Fruit fly (Drosophila melanogaster) whole organism, embryonic: ENCODE measurements around the gene CG7914.

ENCODE experiments used
- Abd-B ChIP-seq: fragments of 200-800 bp; sonication (Bioruptor generic); optimal IDR thresholded peaks from 2 replicates; lab custom pipeline; 2018; ENCODE audit warnings: missing biosample characterization, mild to moderate bottlenecking, missing genetic modification characterization, moderate library complexity
- CG10462 ChIP-seq: fragments of 200-800 bp; sonication (Bioruptor generic); optimal IDR thresholded peaks from 2 replicates; lab custom pipeline; 2016; ENCODE audit warnings: missing biosample characterization, missing genetic modification characterization
- CG11085 ChIP-seq: fragments of 200-800 bp; sonication (Bioruptor generic); IDR thresholded peaks from 2 replicates; pipeline ENCODE4 v1.3.6; 2022; ENCODE audit warnings: missing biosample characterization, missing genetic modification characterization
- CG1233 ChIP-seq: fragments of 200-800 bp; sonication (Bioruptor generic); optimal IDR thresholded peaks from 4 replicates; lab custom pipeline; 2018; ENCODE audit warnings: missing biosample characterization, mild to moderate bottlenecking, missing genetic modification characterization
- CG17612 ChIP-seq: fragments of 200-800 bp; sonication (Bioruptor generic); IDR thresholded peaks from 2 replicates; pipeline ENCODE4 v1.3.6; 2022; ENCODE audit warnings: missing biosample characterization, missing genetic modification characterization
- CG17912 ChIP-seq: fragments of 200-800 bp; sonication (Bioruptor generic); optimal IDR thresholded peaks from 2 replicates; lab custom pipeline; 2018; ENCODE audit warnings: missing biosample characterization, mild to moderate bottlenecking, missing genetic modification characterization
- CG18011 ChIP-seq: fragments of 200-800 bp; sonication (Bioruptor generic); optimal IDR thresholded peaks from 2 replicates; lab custom pipeline; 2017; ENCODE audit warnings: missing biosample characterization, missing genetic modification characterization, mild to moderate bottlenecking, moderate library complexity, missing genotype
- CG18262 ChIP-seq: fragments of 200-800 bp; optimal IDR thresholded peaks from 3 replicates; lab custom pipeline; 2019; ENCODE audit warnings: missing biosample characterization, mild to moderate bottlenecking, missing genetic modification characterization, moderate library complexity
- CG30403 ChIP-seq: fragments of 200-800 bp; sonication (Bioruptor generic); optimal IDR thresholded peaks from 3 replicates; lab custom pipeline; 2016; ENCODE audit warnings: missing biosample characterization, missing genetic modification characterization
- CG4404 ChIP-seq: fragments of 200-800 bp; sonication (Bioruptor generic); IDR thresholded peaks from 2 replicates; pipeline ENCODE4 v1.3.6; 2022; ENCODE audit warnings: missing biosample characterization, missing genetic modification characterization
- CG7357 ChIP-seq: fragments of 200-800 bp; sonication (Bioruptor generic); IDR thresholded peaks from 3 replicates; pipeline ENCODE4 v1.3.6; 2022; ENCODE audit warnings: missing biosample characterization, missing genetic modification characterization
- CG7786 ChIP-seq: fragments of 200-800 bp; sonication (Bioruptor generic); optimal IDR thresholded peaks from 2 replicates; lab custom pipeline; 2016; ENCODE audit warnings: missing biosample characterization, missing genetic modification characterization
- CG7839 ChIP-seq: fragments of 200-800 bp; sonication (Bioruptor generic); optimal IDR thresholded peaks from 3 replicates; lab custom pipeline; 2018; ENCODE audit warnings: missing biosample characterization, mild to moderate bottlenecking, missing genetic modification characterization, moderate library complexity
- CG9727 ChIP-seq: fragments of 200-800 bp; sonication (Bioruptor generic); optimal IDR thresholded peaks from 3 replicates; lab custom pipeline; 2017; ENCODE audit warnings: missing biosample characterization, mild to moderate bottlenecking, missing genetic modification characterization
- CG9797 ChIP-seq: fragments of 200-800 bp; sonication (Bioruptor generic); optimal IDR thresholded peaks from 3 replicates; lab custom pipeline; 2018; ENCODE audit warnings: missing biosample characterization, mild to moderate bottlenecking, missing genetic modification characterization
- Chrac-16 ChIP-seq: fragments of 200-800 bp; sonication (Bioruptor generic); optimal IDR thresholded peaks from 3 replicates; lab custom pipeline; 2016; ENCODE audit warnings: missing biosample characterization, missing genetic modification characterization
- CkIIα-i1 ChIP-seq: fragments of 200-800 bp; sonication (Bioruptor generic); IDR thresholded peaks from 2 replicates; pipeline ENCODE4 v1.3.6; 2022; ENCODE audit warnings: missing biosample characterization, missing genetic modification characterization
- Deaf1 ChIP-seq: fragments of 200-800 bp; optimal IDR thresholded peaks from 3 replicates; lab custom pipeline; 2019; ENCODE audit warnings: missing biosample characterization, mild to moderate bottlenecking, missing genetic modification characterization, moderate library complexity
- Dek ChIP-seq: fragments of 200-800 bp; sonication (Bioruptor generic); optimal IDR thresholded peaks from 3 replicates; lab custom pipeline; 2019; ENCODE audit warnings: missing biosample characterization, mild to moderate bottlenecking, missing genetic modification characterization, moderate library complexity
- Dfd ChIP-seq, 2 experiments: fragments of >200 bp; optimal IDR thresholded peaks; 2 replicates each; lab custom pipeline; 2017; ENCODE audit warnings: missing biosample characterization in 2 of 2, missing genetic modification characterization in 2 of 2
- Drgx ChIP-seq: fragments of 200-800 bp; sonication (Bioruptor generic); IDR thresholded peaks from 2 replicates; pipeline ENCODE4 v1.3.6; 2022; ENCODE audit warnings: missing biosample characterization, missing genetic modification characterization
- Fer3 ChIP-seq: fragments of 200-800 bp; sonication (Bioruptor generic); optimal IDR thresholded peaks from 2 replicates; lab custom pipeline; 2018; ENCODE audit warnings: missing biosample characterization, mild to moderate bottlenecking, missing genetic modification characterization, moderate library complexity
- Lim3 ChIP-seq: fragments of 200-800 bp; sonication (Bioruptor generic); IDR thresholded peaks from 2 replicates; pipeline ENCODE4 v1.3.6; 2022; ENCODE audit warnings: missing biosample characterization, missing genetic modification characterization
- Max ChIP-seq: fragments of 200-800 bp; sonication (Bioruptor generic); optimal IDR thresholded peaks from 2 replicates; lab custom pipeline; 2016; ENCODE audit warnings: missing biosample characterization, mild to moderate bottlenecking, missing genetic modification characterization
- Rfx ChIP-seq: fragments of 200-800 bp; sonication (Bioruptor generic); IDR thresholded peaks from 2 replicates; pipeline ENCODE4 v1.3.6; 2022; ENCODE audit warnings: missing biosample characterization, missing genetic modification characterization
- Taf1 ChIP-seq: fragments of 200-800 bp; sonication (Bioruptor generic); IDR thresholded peaks from 2 replicates; pipeline ENCODE4 v1.3.6; 2022; ENCODE audit warnings: missing biosample characterization, missing genetic modification characterization
- cato ChIP-seq: fragments of 200-800 bp; sonication (Bioruptor generic); optimal IDR thresholded peaks from 2 replicates; lab custom pipeline; 2016; ENCODE audit warnings: missing biosample characterization, missing genetic modification characterization, borderline replicate concordance
- dan ChIP-seq: fragments of 200-800 bp; sonication (Bioruptor generic); IDR thresholded peaks from 2 replicates; pipeline ENCODE4 v1.3.6; 2022; ENCODE audit warnings: missing biosample characterization, missing genetic modification characterization
- ftz-f1 ChIP-seq: fragments of 200-800 bp; sonication (Bioruptor generic); optimal IDR thresholded peaks from 2 replicates; lab custom pipeline; 2016; ENCODE audit warnings: missing biosample characterization, missing genetic modification characterization
- gcm ChIP-seq: fragments of 200-800 bp; sonication (Bioruptor generic); optimal IDR thresholded peaks from 2 replicates; lab custom pipeline; 2019; ENCODE audit warnings: missing biosample characterization, mild to moderate bottlenecking, missing genetic modification characterization, moderate library complexity
- gsb-n ChIP-seq: fragments of 200-800 bp; sonication (Bioruptor generic); optimal IDR thresholded peaks from 3 replicates; lab custom pipeline; 2018; ENCODE audit warnings: missing biosample characterization, mild to moderate bottlenecking, missing genetic modification characterization
- kni ChIP-seq: fragments of 200-800 bp; sonication (Bioruptor generic); optimal IDR thresholded peaks from 3 replicates; lab custom pipeline; 2017; ENCODE audit warnings: mild to moderate bottlenecking, missing biosample characterization, missing genetic modification reagents, missing genetic modification characterization
- lbe ChIP-seq: fragments of 200-800 bp; sonication (Bioruptor generic); optimal IDR thresholded peaks from 2 replicates; lab custom pipeline; 2016; ENCODE audit warnings: missing biosample characterization, mild to moderate bottlenecking, missing genetic modification characterization
- lmd ChIP-seq: fragments of 200-800 bp; sonication (Bioruptor generic); IDR thresholded peaks from 2 replicates; pipeline ENCODE4 v1.3.6; 2022; ENCODE audit warnings: missing biosample characterization, missing genetic modification characterization
- maf-S ChIP-seq: fragments of 200-800 bp; sonication (Bioruptor generic); optimal IDR thresholded peaks from 2 replicates; lab custom pipeline; 2016; ENCODE audit warnings: missing biosample characterization, missing genetic modification characterization
- mld ChIP-seq: fragments of 200-800 bp; sonication (Bioruptor generic); IDR thresholded peaks from 3 replicates; pipeline ENCODE4 v1.3.6; 2022; ENCODE audit warnings: missing biosample characterization, missing genetic modification characterization; ENCODE audit not compliant: partially characterized antibody
- nerfin-2 ChIP-seq: fragments of 200-800 bp; sonication (Bioruptor generic); IDR thresholded peaks from 2 replicates; pipeline ENCODE4 v1.3.6; 2022; ENCODE audit warnings: missing biosample characterization, missing genetic modification characterization; ENCODE audit not compliant: partially characterized antibody
- pfk ChIP-seq: fragments of 200-800 bp; sonication (Bioruptor generic); optimal IDR thresholded peaks from 2 replicates; lab custom pipeline; 2018; ENCODE audit warnings: missing biosample characterization, mild to moderate bottlenecking, missing genetic modification characterization, moderate library complexity
- prd ChIP-seq, 3 experiments: fragments of >200 bp in 2 of 3; fragments of 200-800 bp in 1 of 3; sonication (Bioruptor generic) in 1 of 3; optimal IDR thresholded peaks in 2 of 3; IDR thresholded peaks in 1 of 3; 2 replicates in 2 of 3; 3 replicates in 1 of 3; pipeline versions ENCODE4 v1.3.6 to Lab custom; 2017 to 2022; ENCODE audit warnings: missing biosample characterization in 1 of 3, missing genetic modification characterization in 1 of 3
- psq ChIP-seq: fragments of 200-800 bp; sonication (Bioruptor generic); optimal IDR thresholded peaks from 2 replicates; lab custom pipeline; 2017; ENCODE audit warnings: missing biosample characterization, missing genetic modification characterization
- pzg ChIP-seq: fragments of 200-800 bp; sonication (Bioruptor generic); optimal IDR thresholded peaks from 3 replicates; lab custom pipeline; 2018; ENCODE audit warnings: missing biosample characterization, mild to moderate bottlenecking, missing genetic modification characterization, moderate library complexity
- ro ChIP-seq: fragments of 200-800 bp; sonication (Bioruptor generic); IDR thresholded peaks from 2 replicates; pipeline ENCODE4 v1.3.6; 2022; ENCODE audit warnings: missing biosample characterization, missing genetic modification characterization
- sens-2 ChIP-seq: fragments of 200-800 bp; sonication (Bioruptor generic); IDR thresholded peaks from 2 replicates; pipeline ENCODE4 v1.3.6; 2022; ENCODE audit warnings: missing biosample characterization, missing genetic modification characterization
- sisA ChIP-seq: fragments of 200-800 bp; sonication (Bioruptor generic); IDR thresholded peaks from 2 replicates; pipeline ENCODE4 v1.3.6; 2022; ENCODE audit warnings: missing biosample characterization, missing genetic modification characterization
- slou ChIP-seq: fragments of 200-800 bp; sonication (Bioruptor generic); optimal IDR thresholded peaks from 3 replicates; lab custom pipeline; 2016; ENCODE audit warnings: missing biosample characterization, missing genetic modification characterization
- sna ChIP-seq: fragments of 200-800 bp; sonication (Bioruptor generic); IDR thresholded peaks from 2 replicates; pipeline ENCODE4 v1.3.6; 2022; ENCODE audit warnings: missing biosample characterization, missing genetic modification characterization; ENCODE audit not compliant: partially characterized antibody
- sob ChIP-seq: fragments of 200-800 bp; sonication (Bioruptor generic); IDR thresholded peaks from 2 replicates; pipeline ENCODE4 v1.3.6; 2022; ENCODE audit warnings: missing biosample characterization, missing genetic modification characterization
- sug ChIP-seq: fragments of 200-800 bp; optimal IDR thresholded peaks from 2 replicates; lab custom pipeline; 2019; ENCODE audit warnings: missing biosample characterization, mild to moderate bottlenecking, missing genetic modification characterization, moderate library complexity
- zen ChIP-seq: fragments of 200-800 bp; sonication (Bioruptor generic); optimal IDR thresholded peaks from 3 replicates; lab custom pipeline; 2018; ENCODE audit warnings: missing biosample characterization, mild to moderate bottlenecking, missing genetic modification characterization, moderate library complexity
- zf30C ChIP-seq: fragments of 200-800 bp; sonication (Bioruptor generic); optimal IDR thresholded peaks from 3 replicates; lab custom pipeline; 2018; ENCODE audit warnings: missing biosample characterization, mild to moderate bottlenecking, missing genetic modification characterization
- zfh1 ChIP-seq: fragments of 200-800 bp; sonication (Bioruptor generic); IDR thresholded peaks from 3 replicates; pipeline ENCODE4 v1.3.6; 2022; ENCODE audit warnings: missing biosample characterization, missing genetic modification characterization

Gene CG7914

dm6 chrX:19154998-19155397, 38.2 kb downstream of the CG7914 start (continued):
- TF ChIP-seq sug (no peak), gcm (GFP tag; lab: Kevin White, UChicago) (peak; percentile 88), CG9797 (GFP tag; lab: Kevin White, UChicago) (peak; percentile 28), kni (peak; percentile 0), cato (GFP tag; lab: Kevin White, UChicago) (peak; percentile 71), Rfx (GFP tag; lab: Robert Waterston, UW) (peak; percentile 67), CG10462 (GFP tag; lab: Kevin White, UChicago) (peak; percentile 72), CG7839 (peak; percentile 91), sob (peak; percentile 73), CG9727 (GFP tag; lab: Kevin White, UChicago) (peak; percentile 94), Dek (tag; lab: Kevin White, UChicago) (peak; percentile 31), ftz-f1 (GFP tag; lab: Kevin White, UChicago) (no peak), CG11085 (GFP tag; lab: Robert Waterston, UW) (no peak), zf30C (GFP tag; lab: Kevin White, UChicago) (peak; percentile 86), pzg (GFP tag; lab: Kevin White, UChicago) (no peak), zen (tag; lab: Kevin White, UChicago) (peak; percentile 91), nerfin-2 (GFP tag; lab: Robert Waterston, UW) (no peak), Taf1 (GFP tag; lab: Robert Waterston, UW) (no peak), psq (GFP tag; lab: Kevin White, UChicago) (peak; percentile 57), CG7357 (GFP tag; lab: Robert Waterston, UW) (peak; percentile 65; the same call in 2 of the 3 replicates), CkIIα-i1 (no peak), sisA (GFP tag; lab: Robert Waterston, UW) (peak; percentile 86), Fer3 (tag; lab: Kevin White, UChicago) (peak; percentile 68), Chrac-16 (GFP tag; lab: Kevin White, UChicago) (peak; percentile 87), pfk (GFP tag; lab: Kevin White, UChicago) (no peak), lmd (GFP tag; lab: Robert Waterston, UW) (peak; percentile 74), CG7786 (GFP tag; lab: Kevin White, UChicago) (peak; percentile 88), mld (GFP tag; lab: Robert Waterston, UW) (no peak), slou (GFP tag; lab: Kevin White, UChicago) (peak; percentile 65), CG4404 (GFP tag; lab: Robert Waterston, UW) (peak; percentile 88), Dfd (GFP tag; optimal IDR thresholded peaks at IDR 0.05; lab: Kevin White, UChicago) (no peak), Lim3 (no peak), sna (no peak), Max (GFP tag; lab: Kevin White, UChicago) (peak; percentile 71), CG18011 (GFP tag; lab: Kevin White, UChicago) (no peak), ro (GFP tag; lab: Robert Waterston, UW) (peak; percentile 46; the same call in 1 of the 2 replicates), maf-S (GFP tag; lab: Kevin White, UChicago) (peak; percentile 73), sens-2 (GFP tag; lab: Robert Waterston, UW) (peak; percentile 81), Drgx (GFP tag; lab: Robert Waterston, UW) (peak; percentile 93), lbe (GFP tag; lab: Kevin White, UChicago) (peak; percentile 75), CG17912 (GFP tag; lab: Kevin White, UChicago) (no peak), CG30403 (GFP tag; lab: Kevin White, UChicago) (peak; percentile 80), Abd-B (GFP tag; lab: Kevin White, UChicago) (peak; percentile 90), prd (optimal IDR thresholded peaks at IDR 0.05; lab: Kevin White, UChicago) (no peak), prd (GFP tag; IDR thresholded peaks at IDR 0.05; lab: Robert Waterston, UW) (peak; percentile 93), CG17612 (GFP tag; lab: Robert Waterston, UW) (peak; percentile 44; the same call in 1 of the 2 replicates), gsb-n (tag; lab: Kevin White, UChicago) (peak; percentile 93), Deaf1 (peak; percentile 44), CG1233 (GFP tag; lab: Kevin White, UChicago) (peak; percentile 75), zfh1 (GFP tag; lab: Robert Waterston, UW) (peak; percentile 95), CG18262 (tag; lab: Kevin White, UChicago) (peak; percentile 93), dan (peak; percentile 73)
